Worm (Caenorhabditis elegans) whole organism, late embryonic: ENCODE data around the gene F59B10.3.
A peak's percentile ranks its signal among the peaks of the same experiment; 100 is the strongest.

Experiments used
- T23F11.4 ChIP-seq: fragments of 200-800 bp; sonication (Bioruptor generic); optimal IDR thresholded peaks from 2 replicates; lab custom pipeline; 2018; ENCODE audit warnings: mild to moderate bottlenecking, missing genetic modification characterization, missing compliant biosample characterization
- Y22D7AL.16 ChIP-seq: sonication (generic microtip); optimal IDR thresholded peaks from 2 replicates; lab custom pipeline; 2016; ENCODE audit warnings: missing genetic modification characterization, missing compliant biosample characterization
- ceh-34 ChIP-seq: sonication (generic microtip); optimal IDR thresholded peaks from 2 replicates; lab custom pipeline; 2016; ENCODE audit warnings: mild to moderate bottlenecking, missing genetic modification characterization, missing compliant biosample characterization
- ceh-6 ChIP-seq: fragments of 200-800 bp; sonication (Bioruptor generic); optimal IDR thresholded peaks from 2 replicates; lab custom pipeline; 2018; ENCODE audit warnings: mild to moderate bottlenecking, missing genetic modification characterization, missing compliant biosample characterization
- dmd-4 ChIP-seq: sonication (generic microtip); optimal IDR thresholded peaks from 2 replicates; lab custom pipeline; 2016; ENCODE audit warnings: borderline replicate concordance, missing genetic modification characterization, missing compliant biosample characterization
- fkh-6 ChIP-seq: sonication (generic microtip); optimal IDR thresholded peaks from 2 replicates; lab custom pipeline; 2016; ENCODE audit warnings: missing genetic modification characterization, missing compliant biosample characterization
- nfya-1 ChIP-seq: sonication (generic microtip); optimal IDR thresholded peaks from 2 replicates; lab custom pipeline; 2017; ENCODE audit warnings: missing genetic modification characterization, mild to moderate bottlenecking, missing compliant biosample characterization, antibody characterized with exemption, moderate library complexity
- npax-4 ChIP-seq: sonication (generic microtip); optimal IDR thresholded peaks from 2 replicates; lab custom pipeline; 2016; ENCODE audit warnings: missing genetic modification characterization, missing compliant biosample characterization
- pqm-1 ChIP-seq: sonication (generic microtip); optimal IDR thresholded peaks from 2 replicates; lab custom pipeline; 2016; ENCODE audit warnings: missing genetic modification characterization, missing compliant biosample characterization
- rnt-1 ChIP-seq: sonication (generic microtip); optimal IDR thresholded peaks from 2 replicates; lab custom pipeline; 2016; ENCODE audit warnings: missing genetic modification characterization, missing compliant biosample characterization
- unc-55 ChIP-seq: sonication (generic microtip); optimal IDR thresholded peaks from 2 replicates; lab custom pipeline; 2017; ENCODE audit warnings: missing biosample characterization, missing genetic modification reagents, missing genetic modification characterization

The F59B10.3 gene

ce11 chrII:10558962-10559415 is 48.6 kb downstream of the F59B10.3 start (continued):
- peak; percentile 24 for TF ChIP-seq nfya-1 (tag; lab: Kevin White, UChicago)

- no peak for TF ChIP-seq unc-55 (GFP tag; lab: Kevin White, UChicago)
- no peak for TF ChIP-seq ceh-6
- TF ChIP-seq ceh-34 = no peak
- no peak for TF ChIP-seq pqm-1 (tag; lab: Kevin White, UChicago)
- TF ChIP-seq npax-4 (tag; lab: Kevin White, UChicago) = no peak
- no peak for TF ChIP-seq Y22D7AL.16 (tag; lab: Kevin White, UChicago)
- no peak for TF ChIP-seq rnt-1
- no peak for TF ChIP-seq fkh-6
- TF ChIP-seq dmd-4 (tag; lab: Kevin White, UChicago) = no peak
- no peak for TF ChIP-seq T23F11.4 (GFP tag; lab: Kevin White, UChicago)
These were observed 49.4 kb downstream of the F59B10.3 start for ce11 chrII:10559671-10560184.
